Worm (Caenorhabditis elegans) whole organism, late embryonic: Measurements from ENCODE around the gene sulp-3.

Source experiments
- ama-1 ChIP-seq: fragments of 150-350 bp; optimal IDR thresholded peaks from 2 replicates; lab custom pipeline; 2014
- fkh-6 ChIP-seq: sonication (generic microtip); optimal IDR thresholded peaks from 2 replicates; lab custom pipeline; 2016; ENCODE audit warnings: missing genetic modification characterization, missing compliant biosample characterization
- gmeb-2 ChIP-seq: sonication (generic microtip); optimal IDR thresholded peaks from 2 replicates; lab custom pipeline; 2016; ENCODE audit warnings: missing genetic modification characterization, inconsistent platforms, missing compliant biosample characterization
- hlh-6 ChIP-seq: sonication (generic microtip); optimal IDR thresholded peaks from 2 replicates; lab custom pipeline; 2016; ENCODE audit warnings: missing genotype, missing genetic modification characterization, missing compliant biosample characterization
- nfya-1 ChIP-seq: sonication (generic microtip); optimal IDR thresholded peaks from 2 replicates; lab custom pipeline; 2017; ENCODE audit warnings: missing genetic modification characterization, mild to moderate bottlenecking, missing compliant biosample characterization, antibody characterized with exemption, moderate library complexity
- nhr-11 ChIP-seq: fragments of 150-350 bp; optimal IDR thresholded peaks from 2 replicates; lab custom pipeline; 2014; ENCODE audit warnings: missing biosample characterization, missing genetic modification characterization
- pha-4 ChIP-seq: fragments of 150-350 bp; optimal IDR thresholded peaks from 2 replicates; lab custom pipeline; 2018; ENCODE audit warnings: missing biosample characterization, missing genetic modification reagents, missing genetic modification characterization
- pqm-1 ChIP-seq: sonication (generic microtip); optimal IDR thresholded peaks from 2 replicates; lab custom pipeline; 2016; ENCODE audit warnings: missing genetic modification characterization, missing compliant biosample characterization
- pros-1 ChIP-seq: fragments of 150-350 bp; optimal IDR thresholded peaks from 2 replicates; lab custom pipeline; 2014; ENCODE audit warnings: missing biosample characterization, missing genetic modification reagents, missing genetic modification characterization
- sdc-2 ChIP-seq: sonication (generic microtip); optimal IDR thresholded peaks from 2 replicates; lab custom pipeline; 2016; ENCODE audit warnings: missing genotype, missing genetic modification characterization, missing compliant biosample characterization

DNA sequence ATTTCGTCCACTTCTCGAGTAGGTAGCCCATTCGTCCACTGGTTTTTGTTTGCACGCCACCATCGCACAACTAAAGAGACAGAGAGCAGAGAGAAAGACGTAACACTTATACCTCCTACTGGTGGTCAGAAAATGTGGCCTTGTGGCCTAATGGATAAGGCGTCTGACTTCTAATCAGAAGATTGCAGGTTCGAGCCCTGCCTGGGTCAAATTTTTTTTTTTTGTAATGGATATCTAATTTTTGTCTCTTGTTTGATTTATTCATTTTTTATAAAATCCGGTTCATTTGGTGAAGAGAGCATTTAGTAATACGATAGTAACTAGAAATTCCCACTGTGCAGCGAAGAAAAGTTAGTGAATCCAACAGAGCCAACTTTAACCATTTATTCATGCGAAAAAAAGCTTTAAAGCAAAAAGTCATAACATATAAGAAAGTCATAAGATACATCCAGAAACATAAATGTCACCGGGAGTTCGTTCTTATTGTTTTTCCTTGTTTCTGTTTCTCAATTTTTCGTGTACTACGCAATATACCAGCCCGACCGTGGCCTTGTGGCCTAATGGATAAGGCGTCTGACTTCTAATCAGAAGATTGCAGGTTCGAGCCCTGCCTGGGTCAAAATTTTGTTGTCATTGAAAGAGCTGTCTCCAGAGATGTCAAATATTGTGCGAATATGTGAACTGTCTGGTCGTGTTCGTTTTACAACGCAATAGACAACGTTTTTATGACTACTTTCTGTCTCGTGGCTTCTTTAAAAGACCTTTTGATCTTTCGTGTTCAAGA lies 21.9 kb downstream of the sulp-3 start:
- TF ChIP-seq pha-4 (tag; lab: Kevin White, UChicago) = no peak
- TF ChIP-seq hlh-6 = peak; percentile 62
- TF ChIP-seq pqm-1 = no peak
- TF ChIP-seq nfya-1 (tag; lab: Kevin White, UChicago) = peak; percentile 53
- no peak for TF ChIP-seq ama-1 (lab: Kevin White, UChicago)
- no peak for TF ChIP-seq nhr-11 (tag; lab: Kevin White, UChicago)
- peak; percentile 76 for TF ChIP-seq sdc-2 (tag; lab: Kevin White, UChicago)
- TF ChIP-seq gmeb-2 (tag; lab: Kevin White, UChicago) = peak; percentile 62
- TF ChIP-seq fkh-6 (tag; lab: Kevin White, UChicago) = peak; percentile 30
- TF ChIP-seq pros-1 (tag; lab: Kevin White, UChicago) = no peak
